Worm (Caenorhabditis elegans) whole organism, L4 larva: Measurements from ENCODE around the gene col-97.

Experiments used
- D1046.2 ChIP-seq: fragments of 200-800 bp; sonication (Bioruptor generic); IDR thresholded peaks from 2 replicates; pipeline ENCODE4 v1.3.6; 2022; ENCODE audit warnings: missing genetic modification characterization, missing compliant biosample characterization
- F10B5.3 ChIP-seq: sonication (generic microtip); optimal IDR thresholded peaks from 2 replicates; lab custom pipeline; 2016; ENCODE audit warnings: mild to moderate bottlenecking, missing genetic modification characterization, missing compliant biosample characterization
- F37D6.2 ChIP-seq: sonication (generic microtip); optimal IDR thresholded peaks from 2 replicates; lab custom pipeline; 2016; ENCODE audit warnings: mild to moderate bottlenecking, missing genetic modification characterization, missing compliant biosample characterization
- F49E8.2 ChIP-seq: sonication (generic microtip); optimal IDR thresholded peaks from 2 replicates; lab custom pipeline; 2016; ENCODE audit warnings: missing compliant biosample characterization, mild to moderate bottlenecking, missing genetic modification characterization, borderline replicate concordance
- Y105C5A.15 ChIP-seq: fragments of 200-800 bp; sonication (Bioruptor generic); IDR thresholded peaks from 2 replicates; pipeline ENCODE4 v1.3.6; 2022; ENCODE audit warnings: missing genetic modification characterization, missing compliant biosample characterization
- ZK337.2 ChIP-seq: fragments of 200-800 bp; sonication (Bioruptor generic); IDR thresholded peaks from 2 replicates; pipeline ENCODE4 v1.3.6; 2022; ENCODE audit warnings: missing genetic modification reagents, missing genetic modification characterization, missing compliant biosample characterization
- ama-1 ChIP-seq: fragments of 150-350 bp; optimal IDR thresholded peaks from 2 replicates; lab custom pipeline; 2014; ENCODE audit warnings: inconsistent platforms, mixed read lengths
- ceh-32 ChIP-seq: sonication (generic microtip); optimal IDR thresholded peaks from 2 replicates; lab custom pipeline; 2016; ENCODE audit warnings: mild to moderate bottlenecking, missing genetic modification characterization, missing compliant biosample characterization; ENCODE audit not compliant: poor library complexity
- ceh-44 ChIP-seq: fragments of 200-800 bp; sonication (Bioruptor generic); IDR thresholded peaks from 2 replicates; pipeline ENCODE4 v1.3.6; 2022; ENCODE audit warnings: missing genetic modification reagents, missing genetic modification characterization, missing compliant biosample characterization
- daf-16 ChIP-seq, 3 experiments: sonication (generic microtip); optimal IDR thresholded peaks; 2 replicates each; lab custom pipeline; 2016 to 2017; ENCODE audit warnings: missing genetic modification characterization in 3 of 3, missing genetic modification reagents in 3 of 3, mild to moderate bottlenecking in 2 of 3, missing compliant biosample characterization in 2 of 3, missing biosample characterization in 1 of 3, moderate library complexity in 1 of 3
- dmd-6 ChIP-seq: fragments of 200-800 bp; sonication (Bioruptor generic); IDR thresholded peaks from 2 replicates; pipeline ENCODE4 v1.3.6; 2022; ENCODE audit warnings: missing genetic modification reagents, missing genetic modification characterization, missing compliant biosample characterization
- dve-1 ChIP-seq: sonication (generic microtip); optimal IDR thresholded peaks from 2 replicates; lab custom pipeline; 2017; ENCODE audit warnings: antibody characterized with exemption, mild to moderate bottlenecking, missing genetic modification characterization, missing compliant biosample characterization; ENCODE audit not compliant: insufficient read depth
- hlh-11 ChIP-seq: fragments of 200-800 bp; sonication (Bioruptor generic); optimal IDR thresholded peaks from 2 replicates; lab custom pipeline; 2018; ENCODE audit warnings: mild to moderate bottlenecking, missing genetic modification characterization, missing compliant biosample characterization
- jun-1 ChIP-seq: fragments of 150-350 bp; optimal IDR thresholded peaks from 2 replicates; lab custom pipeline; 2014; ENCODE audit warnings: missing biosample characterization, missing genetic modification reagents, missing genetic modification characterization
- lin-1 ChIP-seq: fragments of 200-800 bp; sonication (Bioruptor generic); IDR thresholded peaks from 2 replicates; pipeline ENCODE4 v1.3.6; 2022; ENCODE audit warnings: missing genetic modification reagents, missing genetic modification characterization, missing compliant biosample characterization
- lin-38 ChIP-seq: fragments of 200-800 bp; sonication (Bioruptor generic); IDR thresholded peaks from 2 replicates; pipeline ENCODE4 v1.3.6; 2022; ENCODE audit warnings: missing genetic modification reagents, missing genetic modification characterization, missing compliant biosample characterization
- lsy-2 ChIP-seq, 2 experiments: fragments of 150-350 bp in 1 of 2; sonication (generic microtip) in 1 of 2; optimal IDR thresholded peaks; 2 replicates each; lab custom pipeline; 2014 to 2017; ENCODE audit warnings: missing biosample characterization in 2 of 2, missing genetic modification characterization in 2 of 2
- mdt-29 ChIP-seq: fragments of 200-800 bp; sonication (Bioruptor generic); IDR thresholded peaks from 2 replicates; pipeline ENCODE4 v1.3.6; 2022; ENCODE audit warnings: missing genetic modification reagents, missing genetic modification characterization, missing compliant biosample characterization
- mep-1 ChIP-seq: fragments of 150-350 bp; sonication (generic microtip); optimal IDR thresholded peaks from 3 replicates; lab custom pipeline; 2014; ENCODE audit warnings: missing biosample characterization, missing genetic modification characterization
- nhr-10 ChIP-seq: fragments of 150-350 bp; optimal IDR thresholded peaks from 2 replicates; lab custom pipeline; 2014; ENCODE audit warnings: missing biosample characterization, missing genetic modification characterization
- nhr-111 ChIP-seq: fragments of 200-800 bp; sonication (Bioruptor generic); optimal IDR thresholded peaks from 2 replicates; lab custom pipeline; 2018; ENCODE audit warnings: mild to moderate bottlenecking, missing genetic modification characterization, missing compliant biosample characterization
- nhr-25 ChIP-seq: sonication (generic microtip); optimal IDR thresholded peaks from 2 replicates; lab custom pipeline; 2017; ENCODE audit warnings: missing genetic modification characterization, mild to moderate bottlenecking, missing compliant biosample characterization, antibody characterized with exemption, moderate library complexity, borderline replicate concordance; ENCODE audit not compliant: insufficient read depth
- nhr-28 ChIP-seq: fragments of 150-350 bp; optimal IDR thresholded peaks from 2 replicates; lab custom pipeline; 2014; ENCODE audit warnings: missing biosample characterization, missing genetic modification characterization
- nhr-48 ChIP-seq: sonication (generic microtip); optimal IDR thresholded peaks from 2 replicates; lab custom pipeline; 2016; ENCODE audit warnings: mild to moderate bottlenecking, missing genetic modification characterization, missing compliant biosample characterization
- nhr-77 ChIP-seq: fragments of 150-350 bp; optimal IDR thresholded peaks from 2 replicates; lab custom pipeline; 2014; ENCODE audit warnings: missing biosample characterization, missing genetic modification characterization
- php-3 ChIP-seq: fragments of 200-800 bp; sonication (Bioruptor generic); IDR thresholded peaks from 2 replicates; pipeline ENCODE4 v1.3.6; 2022; ENCODE audit warnings: missing genetic modification reagents, missing genetic modification characterization, missing compliant biosample characterization
- pqm-1 ChIP-seq: sonication (generic microtip); optimal IDR thresholded peaks from 2 replicates; lab custom pipeline; 2017; ENCODE audit warnings: missing biosample characterization, missing genetic modification characterization
- saeg-2 ChIP-seq: fragments of 200-800 bp; sonication (Bioruptor generic); IDR thresholded peaks from 2 replicates; pipeline ENCODE4 v1.3.6; 2022; ENCODE audit warnings: missing genetic modification reagents, missing genetic modification characterization, missing compliant biosample characterization
- set-16 ChIP-seq: fragments of 200-800 bp; sonication (Bioruptor generic); IDR thresholded peaks from 2 replicates; pipeline ENCODE4 v1.3.6; 2022; ENCODE audit warnings: missing genetic modification reagents, missing genetic modification characterization, missing compliant biosample characterization
- spr-3 ChIP-seq: fragments of 200-800 bp; sonication (Bioruptor generic); optimal IDR thresholded peaks from 2 replicates; lab custom pipeline; 2018; ENCODE audit warnings: mild to moderate bottlenecking, missing genetic modification characterization, missing compliant biosample characterization
- unc-39 ChIP-seq: sonication (generic microtip); optimal IDR thresholded peaks from 2 replicates; lab custom pipeline; 2017; ENCODE audit warnings: missing biosample characterization, missing genetic modification characterization
- unc-62 ChIP-seq, 3 experiments: fragments of 150-350 bp in 1 of 3; sonication (generic microtip); optimal IDR thresholded peaks in 2 of 3; peaks in 1 of 3; 1 replicate in 1 of 3; 2 replicates in 2 of 3; lab custom pipeline; 2014 to 2017; ENCODE audit warnings: missing biosample characterization in 3 of 3, missing genetic modification characterization in 3 of 3, missing genetic modification reagents in 3 of 3, missing genotype in 1 of 3
- zfp-2 ChIP-seq: sonication (generic microtip); optimal IDR thresholded peaks from 2 replicates; lab custom pipeline; 2016; ENCODE audit warnings: mild to moderate bottlenecking, missing genetic modification characterization, missing compliant biosample characterization
- ztf-11 ChIP-seq: fragments of 150-350 bp; optimal IDR thresholded peaks from 2 replicates; lab custom pipeline; 2014; ENCODE audit warnings: missing biosample characterization, missing genetic modification characterization
- ztf-7 ChIP-seq: fragments of 150-350 bp; optimal IDR thresholded peaks from 2 replicates; lab custom pipeline; 2014; ENCODE audit warnings: missing biosample characterization, missing genetic modification characterization

Gene col-97

ce11 chrIII:12971828-12972379, 21.6 kb downstream of the col-97 start (continued):
- TF ChIP-seq unc-62 (GFP tag; optimal IDR thresholded peaks at IDR 0.05 in 1 of 2; lab: Kevin White, UChicago) (peak in 1 of 2 experiments; percentile 99), unc-62 (tag; optimal IDR thresholded peaks at IDR 0.05; lab: Kevin White, UChicago) (no peak), ZK337.2 (GFP tag; lab: Robert Waterston, UW) (no peak), hlh-11 (tag; lab: Kevin White, UChicago) (peak; percentile 39)

- TF ChIP-seq set-16 (GFP tag; lab: Robert Waterston, UW) = peak; percentile 51
- TF ChIP-seq spr-3 (GFP tag; lab: Kevin White, UChicago) = no peak
These were observed 25.2 kb downstream of the col-97 start for ce11 chrIII:12968330-12968729.

ce11 chrIII:12967437-12968043, 26.0 kb downstream of the col-97 start:
- peak; percentile 61 for TF ChIP-seq php-3 (GFP tag; lab: Robert Waterston, UW)
- TF ChIP-seq pqm-1 (tag; lab: Kevin White, UChicago) = peak; percentile 57
- TF ChIP-seq F37D6.2 (tag; lab: Kevin White, UChicago) = no peak
- no peak for TF ChIP-seq zfp-2
- TF ChIP-seq mep-1 (tag; lab: Kevin White, UChicago) = peak; percentile 38
- TF ChIP-seq nhr-111 (GFP tag; lab: Kevin White, UChicago) = no peak
- no peak for TF ChIP-seq Y105C5A.15 (GFP tag; lab: Robert Waterston, UW)
- peak in 1 of 2 experiments; percentile 44 for TF ChIP-seq lsy-2 (tag; optimal IDR thresholded peaks at IDR 0.05; lab: Kevin White, UChicago)
- TF ChIP-seq mdt-29 = no peak
- no peak for TF ChIP-seq jun-1
- peak; percentile 70 for TF ChIP-seq dve-1
- TF ChIP-seq lin-38 (GFP tag; lab: Robert Waterston, UW) = peak; percentile 7; the same call in 1 of the 2 replicates
- TF ChIP-seq ama-1 (lab: Kevin White, UChicago) = no peak
- no peak for TF ChIP-seq spr-3 (GFP tag; lab: Kevin White, UChicago)
- TF ChIP-seq hlh-11 (tag; lab: Kevin White, UChicago) = peak; percentile 24
- TF ChIP-seq nhr-28 (tag; lab: Kevin White, UChicago) = peak; percentile 31
- TF ChIP-seq ztf-7 (tag; lab: Kevin White, UChicago) = no peak
- TF ChIP-seq F49E8.2 = peak; percentile 24
- TF ChIP-seq dmd-6 (GFP tag; lab: Robert Waterston, UW) = peak; percentile 57
- no peak for TF ChIP-seq unc-39 (tag; lab: Kevin White, UChicago)
- TF ChIP-seq nhr-10 (tag; lab: Kevin White, UChicago) = no peak
- TF ChIP-seq daf-16 (GFP tag; optimal IDR thresholded peaks at IDR 0.05; lab: Kevin White, UChicago) = no peak
- peak; percentile 8 for TF ChIP-seq daf-16 (tag; optimal IDR thresholded peaks at IDR 0.05; lab: Kevin White, UChicago)
- TF ChIP-seq nhr-48 (tag; lab: Kevin White, UChicago) = no peak
- TF ChIP-seq ceh-32 = no peak
- TF ChIP-seq unc-62 (GFP tag; optimal IDR thresholded peaks at IDR 0.05 in 1 of 2; lab: Kevin White, UChicago) = no peak
- TF ChIP-seq unc-62 (tag; optimal IDR thresholded peaks at IDR 0.05; lab: Kevin White, UChicago) = no peak

- TF ChIP-seq lin-1 (GFP tag; lab: Robert Waterston, UW) (no peak), saeg-2 (GFP tag; lab: Robert Waterston, UW) (no peak), zfp-2 (no peak), D1046.2 (GFP tag; lab: Robert Waterston, UW) (no peak), ceh-44 (GFP tag; lab: Robert Waterston, UW) (no peak), nhr-77 (tag; lab: Kevin White, UChicago) (no peak), Y105C5A.15 (GFP tag; lab: Robert Waterston, UW) (no peak), F10B5.3 (tag; lab: Kevin White, UChicago) (no peak), ztf-11 (tag; lab: Kevin White, UChicago) (no peak), nhr-25 (tag; lab: Kevin White, UChicago) (no peak)
These were observed 26.6 kb downstream of the col-97 start, which contains the start of gene ttm-1 for ce11 chrIII:12966895-12967294. ttm-1 (minus strand) TSS chrIII:12966995.
